Worm (Caenorhabditis elegans) whole organism, L1 larva: ENCODE measurements around the gene srt-39.

Source experiments
- Y116A8C.19 ChIP-seq: sonication (generic microtip); optimal IDR thresholded peaks from 2 replicates; lab custom pipeline; 2016; ENCODE audit warnings: missing compliant biosample characterization, missing genetic modification characterization, borderline replicate concordance
- alr-1 ChIP-seq: fragments of 200-800 bp; sonication (Bioruptor generic); optimal IDR thresholded peaks from 2 replicates; lab custom pipeline; 2018; ENCODE audit warnings: borderline replicate concordance, mild to moderate bottlenecking, missing genetic modification characterization, missing compliant biosample characterization
- ama-1 ChIP-seq: fragments of 150-350 bp; optimal IDR thresholded peaks from 2 replicates; lab custom pipeline; 2014
- ceh-8 ChIP-seq: fragments of 200-800 bp; sonication (Bioruptor generic); optimal IDR thresholded peaks from 2 replicates; lab custom pipeline; 2018; ENCODE audit warnings: mild to moderate bottlenecking, missing genetic modification characterization, moderate library complexity, missing compliant biosample characterization
- ceh-82 ChIP-seq, 3 experiments: fragments of 150-350 bp in 1 of 3; sonication (generic microtip) in 2 of 3; optimal IDR thresholded peaks; 2 replicates each; lab custom pipeline; 2014 to 2017; ENCODE audit warnings: missing biosample characterization in 3 of 3, missing genetic modification characterization in 3 of 3
- ceh-90 ChIP-seq: sonication (generic microtip); optimal IDR thresholded peaks from 2 replicates; lab custom pipeline; 2016; ENCODE audit warnings: missing genetic modification characterization, missing compliant biosample characterization
- dpl-1 ChIP-seq, 3 experiments: fragments of 150-350 bp in 2 of 3; sonication (generic microtip) in 1 of 3; optimal IDR thresholded peaks; 2 replicates each; lab custom pipeline; 2014 to 2017; ENCODE audit warnings: missing biosample characterization in 3 of 3, missing genetic modification characterization in 3 of 3, missing genetic modification reagents in 3 of 3
- efl-1 ChIP-seq, 4 experiments: fragments of 150-350 bp; optimal IDR thresholded peaks in 3 of 4; peaks in 1 of 4; 1 replicate in 1 of 4; 2 replicates in 3 of 4; lab custom pipeline; 2014; ENCODE audit warnings: missing biosample characterization in 2 of 4, missing genetic modification characterization in 2 of 4, missing genetic modification reagents in 2 of 4
- egl-13 ChIP-seq: sonication (generic microtip); optimal IDR thresholded peaks from 2 replicates; lab custom pipeline; 2016; ENCODE audit warnings: missing genotype, missing genetic modification reagents, missing genetic modification characterization, missing compliant biosample characterization
- egl-27 ChIP-seq, 2 experiments: fragments of 150-350 bp in 1 of 2; sonication (generic microtip); optimal IDR thresholded peaks; 3 replicates each; lab custom pipeline; 2017 to 2018; ENCODE audit warnings: missing biosample characterization in 2 of 2, missing genetic modification characterization in 2 of 2, missing genetic modification reagents in 2 of 2
- elt-2 ChIP-seq: sonication (generic microtip); optimal IDR thresholded peaks from 2 replicates; lab custom pipeline; 2016; ENCODE audit warnings: missing genetic modification characterization, mild to moderate bottlenecking, inconsistent platforms, missing compliant biosample characterization, missing genetic modification reagents
- elt-3 ChIP-seq, 6 experiments: fragments of 150-350 bp in 1 of 6; sonication (generic microtip); optimal IDR thresholded peaks; 2 replicates each; lab custom pipeline; 2017 to 2018; ENCODE audit warnings: missing biosample characterization in 6 of 6, missing genetic modification characterization in 6 of 6, inconsistent platforms in 1 of 6
- ets-5 ChIP-seq: fragments of 200-800 bp; sonication (Bioruptor generic); IDR thresholded peaks from 2 replicates; pipeline ENCODE4 v1.3.6; 2022; ENCODE audit warnings: missing genetic modification characterization, missing compliant biosample characterization
- fkh-10 ChIP-seq: sonication (generic microtip); optimal IDR thresholded peaks from 2 replicates; lab custom pipeline; 2017; ENCODE audit warnings: missing biosample characterization, missing genetic modification reagents, missing genetic modification characterization
- fkh-4 ChIP-seq: sonication (generic microtip); optimal IDR thresholded peaks from 2 replicates; lab custom pipeline; 2016; ENCODE audit warnings: missing compliant biosample characterization, missing genetic modification characterization, borderline replicate concordance
- grh-1 ChIP-seq: fragments of 200-800 bp; sonication (Bioruptor generic); IDR thresholded peaks from 2 replicates; pipeline ENCODE4 v1.3.6; 2022; ENCODE audit warnings: missing genetic modification reagents, missing genetic modification characterization, missing compliant biosample characterization
- hlh-17 ChIP-seq: fragments of 200-800 bp; sonication (Bioruptor generic); optimal IDR thresholded peaks from 2 replicates; lab custom pipeline; 2018; ENCODE audit warnings: missing genetic modification characterization, mild to moderate bottlenecking, missing compliant biosample characterization, moderate library complexity, borderline replicate concordance
- hlh-4 ChIP-seq: sonication (generic microtip); optimal IDR thresholded peaks from 2 replicates; lab custom pipeline; 2016; ENCODE audit warnings: mild to moderate bottlenecking, missing genetic modification characterization, missing compliant biosample characterization
- jun-1 ChIP-seq: fragments of 150-350 bp; optimal IDR thresholded peaks from 2 replicates; lab custom pipeline; 2014; ENCODE audit warnings: missing biosample characterization, missing genetic modification reagents, missing genetic modification characterization
- lin-14 ChIP-seq: fragments of 200-800 bp; sonication (Bioruptor generic); optimal IDR thresholded peaks from 2 replicates; lab custom pipeline; 2018; ENCODE audit warnings: mild to moderate bottlenecking, missing genetic modification characterization, moderate library complexity, missing compliant biosample characterization
- lir-3 ChIP-seq: sonication (generic microtip); optimal IDR thresholded peaks from 2 replicates; lab custom pipeline; 2016; ENCODE audit warnings: mild to moderate bottlenecking, missing genetic modification characterization, moderate library complexity, missing compliant biosample characterization; ENCODE audit not compliant: poor library complexity
- mdl-1 ChIP-seq, 2 experiments: fragments of 150-350 bp; optimal IDR thresholded peaks; 2 replicates each; lab custom pipeline; 2014 to 2017; ENCODE audit warnings: missing biosample characterization in 2 of 2, missing genetic modification characterization in 2 of 2, inconsistent platforms in 1 of 2
- nhr-11 ChIP-seq: fragments of 150-350 bp; optimal IDR thresholded peaks from 2 replicates; lab custom pipeline; 2014; ENCODE audit warnings: missing biosample characterization, missing genetic modification characterization
- nhr-20 ChIP-seq: sonication (generic microtip); optimal IDR thresholded peaks from 2 replicates; lab custom pipeline; 2016; ENCODE audit warnings: mild to moderate bottlenecking, missing genetic modification characterization, missing compliant biosample characterization
- nhr-237 ChIP-seq: fragments of 150-350 bp; optimal IDR thresholded peaks from 2 replicates; lab custom pipeline; 2014; ENCODE audit warnings: missing biosample characterization, missing genetic modification characterization
- nhr-28 ChIP-seq: fragments of 150-350 bp; optimal IDR thresholded peaks from 2 replicates; lab custom pipeline; 2014; ENCODE audit warnings: missing biosample characterization, missing genetic modification characterization
- nhr-71 ChIP-seq: sonication (generic microtip); optimal IDR thresholded peaks from 2 replicates; lab custom pipeline; 2016; ENCODE audit warnings: mild to moderate bottlenecking, missing genetic modification characterization, moderate library complexity, missing compliant biosample characterization
- nhr-76 ChIP-seq: sonication (generic microtip); optimal IDR thresholded peaks from 2 replicates; lab custom pipeline; 2017; ENCODE audit warnings: missing biosample characterization, missing genetic modification characterization
- pag-3 ChIP-seq: sonication (generic microtip); optimal IDR thresholded peaks from 2 replicates; lab custom pipeline; 2017; ENCODE audit warnings: missing genetic modification characterization, mild to moderate bottlenecking, missing compliant biosample characterization, antibody characterized with exemption, borderline replicate concordance; ENCODE audit not compliant: insufficient read depth
- pax-3 ChIP-seq: fragments of 200-800 bp; sonication (Bioruptor generic); optimal IDR thresholded peaks from 2 replicates; lab custom pipeline; 2018; ENCODE audit warnings: mild to moderate bottlenecking, missing genetic modification characterization, moderate library complexity, missing compliant biosample characterization
- snpc-4 ChIP-seq: fragments of 150-350 bp; optimal IDR thresholded peaks from 2 replicates; lab custom pipeline; 2014; ENCODE audit warnings: missing biosample characterization, missing genetic modification characterization
- sox-4 ChIP-seq: sonication (generic microtip); optimal IDR thresholded peaks from 2 replicates; lab custom pipeline; 2016; ENCODE audit warnings: missing genetic modification characterization, missing compliant biosample characterization
- unc-30 ChIP-seq: sonication (generic microtip); optimal IDR thresholded peaks from 2 replicates; lab custom pipeline; 2017; ENCODE audit warnings: missing biosample characterization, missing genetic modification characterization
- unc-98 ChIP-seq: fragments of 200-800 bp; sonication (Bioruptor generic); IDR thresholded peaks from 2 replicates; pipeline ENCODE4 v1.3.6; 2022; ENCODE audit warnings: missing genetic modification characterization, missing compliant biosample characterization
- vab-15 ChIP-seq: sonication (generic microtip); optimal IDR thresholded peaks from 2 replicates; lab custom pipeline; 2017; ENCODE audit warnings: missing genotype, mild to moderate bottlenecking, missing genetic modification characterization, missing compliant biosample characterization
- xbp-1 ChIP-seq: sonication (generic microtip); optimal IDR thresholded peaks from 2 replicates; lab custom pipeline; 2016; ENCODE audit warnings: missing genetic modification characterization, missing compliant biosample characterization

The srt-39 gene

DNA sequence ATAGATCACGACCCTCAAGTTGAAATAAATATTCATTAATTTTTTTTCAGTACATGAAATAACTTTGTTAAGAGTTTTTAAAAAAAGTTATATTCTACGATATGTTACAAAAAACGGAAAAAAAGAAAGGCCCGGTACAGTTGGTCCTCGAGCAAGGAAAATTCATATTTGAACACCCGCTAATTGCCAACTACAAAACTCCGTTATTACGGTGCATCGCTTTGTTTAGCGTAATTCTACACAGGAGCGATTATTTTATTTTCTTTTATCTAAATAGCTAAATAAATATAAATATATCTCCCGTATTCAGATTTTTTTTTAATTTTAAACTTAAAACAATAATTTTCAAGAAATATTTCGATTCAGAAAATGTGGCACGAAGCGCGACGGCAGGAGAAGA lies 34.2 kb upstream of the srt-39 start, which contains the start of gene F28C1.1 (continued):
- TF ChIP-seq xbp-1: peak; percentile 18
- no peak for TF ChIP-seq jun-1 (tag; lab: Kevin White, UChicago)
- no peak for TF ChIP-seq pag-3 (tag; lab: Kevin White, UChicago)
- TF ChIP-seq fkh-4 (tag; lab: Kevin White, UChicago): no peak
- peak; percentile 3 for TF ChIP-seq nhr-237 (tag; lab: Kevin White, UChicago)
- no peak for TF ChIP-seq ets-5 (GFP tag; lab: Robert Waterston, UW)
- no peak for TF ChIP-seq elt-3 (tag; optimal IDR thresholded peaks at IDR 0.05; lab: Kevin White, UChicago)
- no peak for TF ChIP-seq vab-15 (tag; lab: Kevin White, UChicago)
- TF ChIP-seq Y116A8C.19 (tag; lab: Kevin White, UChicago): no peak
- TF ChIP-seq snpc-4 (tag; lab: Kevin White, UChicago): no peak
- TF ChIP-seq fkh-10 (GFP tag; lab: Kevin White, UChicago): no peak
- TF ChIP-seq hlh-4 (tag; lab: Kevin White, UChicago): no peak
- TF ChIP-seq ama-1 (lab: Kevin White, UChicago): no peak
- no peak for TF ChIP-seq egl-27 (tag; optimal IDR thresholded peaks at IDR 0.05; lab: Kevin White, UChicago)
- TF ChIP-seq hlh-17 (GFP tag; lab: Kevin White, UChicago): no peak
- no peak for TF ChIP-seq ceh-90 (tag; lab: Kevin White, UChicago)
- no peak for TF ChIP-seq lir-3 (tag; lab: Kevin White, UChicago)
- TF ChIP-seq alr-1 (tag; lab: Kevin White, UChicago): no peak
- no peak for TF ChIP-seq unc-98 (GFP tag; lab: Robert Waterston, UW)
- TF ChIP-seq egl-13: no peak
- peak; percentile 25 for TF ChIP-seq nhr-20
- TF ChIP-seq grh-1 (GFP tag; lab: Robert Waterston, UW): no peak
- TF ChIP-seq ceh-8: no peak
- no peak for TF ChIP-seq nhr-76 (tag; lab: Kevin White, UChicago)
- no peak for TF ChIP-seq nhr-11 (tag; lab: Kevin White, UChicago)
- TF ChIP-seq pax-3 (tag; lab: Kevin White, UChicago): no peak
- TF ChIP-seq sox-4 (tag; lab: Kevin White, UChicago): no peak
- TF ChIP-seq mdl-1 (tag; optimal IDR thresholded peaks at IDR 0.05; lab: Kevin White, UChicago): no peak
- no peak for TF ChIP-seq nhr-71 (tag; lab: Kevin White, UChicago)

DNA sequence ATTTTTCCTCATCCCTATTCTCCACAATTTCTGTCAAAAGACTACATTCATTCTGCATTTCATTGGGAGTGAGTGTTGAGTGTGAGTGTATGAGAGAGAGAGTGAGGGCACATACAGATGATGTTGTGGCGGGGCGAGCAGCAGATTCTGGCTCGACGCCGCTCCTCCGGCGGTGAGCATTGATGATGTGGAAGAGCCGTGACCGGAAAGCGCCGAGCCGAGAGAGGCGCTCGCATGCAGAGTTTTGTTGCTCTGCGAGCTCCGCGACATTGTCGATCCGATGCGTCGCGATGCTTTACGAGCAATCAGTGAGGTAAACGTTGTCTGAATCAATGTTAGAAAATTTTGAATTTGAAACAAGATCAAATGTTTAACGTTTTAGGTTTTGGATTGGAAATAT lies 29.0 kb upstream of the srt-39 start:
- TF ChIP-seq fkh-10 (GFP tag; lab: Kevin White, UChicago): peak; percentile 3
- TF ChIP-seq nhr-28 (tag; lab: Kevin White, UChicago): no peak
- TF ChIP-seq ets-5 (GFP tag; lab: Robert Waterston, UW): no peak
- peak in 1 of 3 experiments; percentile 0 for TF ChIP-seq dpl-1 (GFP tag; optimal IDR thresholded peaks at IDR 0.05; lab: Kevin White, UChicago)
- peak in 1 of 3 experiments; percentile 19 for TF ChIP-seq ceh-82 (tag; optimal IDR thresholded peaks at IDR 0.05; lab: Kevin White, UChicago)
- TF ChIP-seq lin-14 (GFP tag; lab: Kevin White, UChicago): peak; percentile 45
- TF ChIP-seq unc-30 (tag; lab: Kevin White, UChicago): no peak

DNA sequence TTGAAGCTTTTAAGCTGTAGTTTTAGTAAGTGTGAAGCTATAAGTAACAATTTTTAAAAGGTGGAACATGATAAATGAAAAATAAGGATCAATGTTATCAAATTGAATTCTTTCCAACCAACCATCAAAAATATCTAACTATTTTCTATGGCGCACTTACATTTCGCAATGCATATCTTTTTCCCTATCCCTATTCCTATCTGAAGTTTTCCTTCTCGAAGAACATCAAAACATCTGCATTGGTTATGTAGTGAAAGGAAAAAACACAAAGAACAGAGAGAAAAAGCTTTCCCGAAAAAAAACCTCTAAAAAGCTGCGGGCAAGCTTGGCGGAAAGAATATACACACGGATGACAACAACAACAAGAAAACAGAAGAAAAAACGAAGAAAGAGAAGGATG lies 24.1 kb upstream of the srt-39 start:
- no peak for TF ChIP-seq elt-2 (tag; lab: Kevin White, UChicago)
- no peak for TF ChIP-seq efl-1 (optimal IDR thresholded peaks at IDR 0.05; lab: Kevin White, UChicago)
- TF ChIP-seq efl-1 (GFP tag; optimal IDR thresholded peaks at IDR 0.05 in 1 of 2; lab: Kevin White, UChicago): peak in 1 of 2 experiments; percentile 37
- TF ChIP-seq ceh-90 (tag; lab: Kevin White, UChicago): no peak
